Worm (Caenorhabditis elegans) whole organism, mixed stage, embryonic: ENCODE results near the gene C26E6.1.

Experiments used
- ces-1 ChIP-seq: fragments of 150-350 bp; optimal IDR thresholded peaks from 2 replicates; lab custom pipeline; 2014; ENCODE audit warnings: missing biosample characterization, missing genetic modification reagents, missing genetic modification characterization
- snpc-4 ChIP-seq: fragments of 150-350 bp; optimal IDR thresholded peaks from 2 replicates; lab custom pipeline; 2014; ENCODE audit warnings: missing biosample characterization, missing genetic modification characterization

DNA sequence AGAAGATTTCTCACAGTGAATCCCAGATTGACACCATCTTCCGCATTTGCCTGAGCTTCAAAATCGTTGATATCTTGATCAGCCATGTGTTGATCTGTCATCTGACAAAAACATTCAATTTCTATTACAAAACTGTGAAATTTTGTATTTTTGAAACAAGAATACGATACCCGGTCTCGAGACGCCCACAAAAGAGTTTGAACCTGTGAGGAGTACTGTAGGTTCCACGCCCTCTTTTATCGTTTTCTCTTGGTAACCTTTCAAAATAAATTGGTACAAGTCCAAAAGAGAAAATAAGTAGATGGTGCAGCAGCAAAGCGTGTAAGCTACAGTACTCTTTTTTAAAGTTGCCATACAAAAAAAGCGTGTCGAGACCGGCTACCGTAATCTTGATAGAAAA lies 46.7 kb upstream of the C26E6.1 start, which contains the start of gene F26F4.12:
- TF ChIP-seq snpc-4 (no peak), ces-1 (GFP tag; lab: Kevin White, UChicago) (no peak)
